Fruit fly (Drosophila melanogaster): ENCODE results near the gene Rpp20.

The Rpp20 gene

dm6 chrX:19744003-19744488 is at the start of gene Rpp20, which contains the start of the genes CG18809, COX6B and CG33932:
Rpp20 (plus strand) TSS chrX:19744431.
CG18809 (minus strand) TSS chrX:19744335.
COX6B (minus strand) TSS chrX:19744335.
CG33932 (plus strand) TSS chrX:19744431.
- no peak for TF ChIP-seq CG10348 (GFP tag; IDR thresholded peaks at IDR 0.05)
- TF ChIP-seq CG17806 (tag; optimal IDR thresholded peaks at IDR 0.05): peak; percentile 11
- TF ChIP-seq Pif1B (GFP tag; optimal IDR thresholded peaks at IDR 0.05): no peak
- no peak for TF ChIP-seq CG32121 (GFP tag; IDR thresholded peaks at IDR 0.05)
- peak; percentile 22 for TF ChIP-seq EcR (GFP tag; optimal IDR thresholded peaks at IDR 0.05)
- no peak for TF ChIP-seq CG8301 (tag; optimal IDR thresholded peaks at IDR 0.05)
- no peak for TF ChIP-seq CG14655 (GFP tag; optimal IDR thresholded peaks at IDR 0.05)
- TF ChIP-seq Pif1A (GFP tag; optimal IDR thresholded peaks at IDR 0.05): no peak
- TF ChIP-seq D1 (tag; optimal IDR thresholded peaks at IDR 0.05): no peak
- TF ChIP-seq Ets98B (GFP tag; IDR thresholded peaks at IDR 0.05): peak; percentile 46; the same call in 1 of the 2 replicates
- TF ChIP-seq CG34367 (tag; optimal IDR thresholded peaks at IDR 0.05): no peak
- peak; percentile 21; the same call in 1 of the 3 replicates for TF ChIP-seq CG4496 (GFP tag; IDR thresholded peaks at IDR 0.05)
- no peak for TF ChIP-seq CG13204 (GFP tag; optimal IDR thresholded peaks at IDR 0.05)
- peak; percentile 25 for TF ChIP-seq CG8159 (tag; optimal IDR thresholded peaks at IDR 0.05)
- peak; percentile 37 for TF ChIP-seq Snoo (tag; optimal IDR thresholded peaks at IDR 0.05)
- TF ChIP-seq CG15710 (tag; optimal IDR thresholded peaks at IDR 0.05): peak; percentile 25
- no peak for TF ChIP-seq CG9948 (tag; optimal IDR thresholded peaks at IDR 0.05)
- TF ChIP-seq fd96Ca (GFP tag; IDR thresholded peaks at IDR 0.05): peak; percentile 68
- TF ChIP-seq rn (GFP tag; IDR thresholded peaks at IDR 0.05): no peak
- peak; percentile 38; the same call in 1 of the 2 replicates for TF ChIP-seq CG12605 (GFP tag; IDR thresholded peaks at IDR 0.05)
- peak; percentile 7 for TF ChIP-seq gl (tag; optimal IDR thresholded peaks at IDR 0.05)

dm6 chrX:19694792-19695558 is 49.3 kb upstream of the Rpp20 start, which contains the start of gene CG14229:
CG14229 (minus strand) TSS chrX:19695250.
- TF ChIP-seq CG12605 (GFP tag; IDR thresholded peaks at IDR 0.05) (peak; percentile 18; the same call in 1 of the 2 replicates), EcR (GFP tag; optimal IDR thresholded peaks at IDR 0.05) (no peak), Ets98B (GFP tag; IDR thresholded peaks at IDR 0.05) (0 out of 2 replicates have a peak, but pooled peaks have one; percentile 45), Pif1A (GFP tag; optimal IDR thresholded peaks at IDR 0.05) (peak; percentile 3), CG10348 (GFP tag; IDR thresholded peaks at IDR 0.05) (no peak), CG17806 (tag; optimal IDR thresholded peaks at IDR 0.05) (peak; percentile 12), CG4496 (GFP tag; IDR thresholded peaks at IDR 0.05) (peak; percentile 79), CG15710 (tag; optimal IDR thresholded peaks at IDR 0.05) (peak; percentile 7), Pif1B (GFP tag; optimal IDR thresholded peaks at IDR 0.05) (peak; percentile 22), Snoo (tag; optimal IDR thresholded peaks at IDR 0.05) (peak; percentile 15), D1 (tag; optimal IDR thresholded peaks at IDR 0.05) (no peak), CG8301 (tag; optimal IDR thresholded peaks at IDR 0.05) (peak; percentile 18)

DNA sequence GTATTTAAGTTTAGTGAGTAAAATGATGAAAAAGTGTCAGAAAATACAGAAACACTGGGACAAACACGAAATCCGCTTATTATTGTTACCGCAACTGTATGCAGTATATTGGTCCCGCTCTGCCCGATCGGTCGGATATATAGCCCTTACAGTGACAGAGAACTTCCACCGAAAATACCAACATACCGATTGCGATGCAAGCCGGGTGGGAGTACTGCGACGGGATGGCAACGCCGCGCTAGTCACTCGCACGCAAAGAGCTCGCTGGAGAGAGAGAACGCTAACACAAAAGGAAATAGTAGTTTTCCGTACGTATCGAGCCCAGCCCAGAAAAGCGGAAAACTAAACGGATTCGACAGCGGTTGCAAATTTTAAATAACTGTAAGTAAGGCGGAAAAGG is 47.4 kb upstream of the Rpp20 start, which contains the start of gene Cdc42:
Gene Cdc42, plus strand, starts transcription at position 247 of the 400 bp plus-strand sequence.
- TF ChIP-seq CG8301 (tag; optimal IDR thresholded peaks at IDR 0.05) (no peak), rn (GFP tag; IDR thresholded peaks at IDR 0.05) (no peak), CG17806 (tag; optimal IDR thresholded peaks at IDR 0.05) (no peak), CG4496 (GFP tag; IDR thresholded peaks at IDR 0.05) (peak; percentile 42; the same call in 1 of the 3 replicates)

DNA sequence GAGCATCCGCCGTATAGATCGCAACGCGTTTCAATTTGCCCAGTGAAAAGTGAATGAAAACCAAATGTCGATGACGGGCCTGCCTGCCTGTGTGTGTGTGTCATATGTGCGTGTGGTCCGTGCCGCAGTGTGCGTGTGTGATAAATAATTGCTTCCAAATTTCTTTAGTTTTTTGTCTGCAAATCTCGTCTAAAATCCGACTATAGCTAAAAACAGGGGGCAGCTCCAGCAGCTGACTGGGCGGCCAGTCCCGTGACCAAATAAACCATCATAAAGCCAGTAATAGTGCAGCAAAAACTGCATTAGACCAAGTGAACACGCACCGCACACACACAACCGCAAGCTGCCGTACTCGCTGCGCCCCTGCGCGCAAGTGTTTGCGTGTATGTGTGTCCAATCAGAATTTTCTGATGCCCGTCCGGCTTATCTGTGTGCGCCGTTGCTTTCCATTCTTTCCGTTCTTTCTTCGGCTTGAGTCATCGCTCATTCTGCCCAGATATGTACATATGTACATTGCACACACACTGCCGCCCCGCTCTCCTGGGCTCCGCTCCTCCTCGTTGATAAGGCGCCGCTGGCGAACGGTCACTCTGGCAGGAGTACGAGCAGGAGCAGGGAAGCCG is 46.9 kb upstream of the Rpp20 start:
- TF ChIP-seq CG32121 (GFP tag; IDR thresholded peaks at IDR 0.05) (no peak), fd96Ca (GFP tag; IDR thresholded peaks at IDR 0.05) (0 out of 3 replicates have a peak, but pooled peaks have one; percentile 23), CG4496 (GFP tag; IDR thresholded peaks at IDR 0.05) (0 out of 3 replicates have a peak, but pooled peaks have one; percentile 17), CG34367 (tag; optimal IDR thresholded peaks at IDR 0.05) (no peak)

dm6 chrX:19701611-19702010 is 42.6 kb upstream of the Rpp20 start, which contains the start of gene Tcs4:
Tcs4 (minus strand) TSS chrX:19701755.
- TF ChIP-seq gl (tag; optimal IDR thresholded peaks at IDR 0.05) (no peak), Pif1A (GFP tag; optimal IDR thresholded peaks at IDR 0.05) (no peak), Ets98B (GFP tag; IDR thresholded peaks at IDR 0.05) (peak; percentile 34; the same call in 1 of the 2 replicates), Pif1B (GFP tag; optimal IDR thresholded peaks at IDR 0.05) (no peak)

- TF ChIP-seq Pif1B (GFP tag; optimal IDR thresholded peaks at IDR 0.05) (no peak), CG15710 (tag; optimal IDR thresholded peaks at IDR 0.05) (peak; percentile 5), CG14655 (GFP tag; optimal IDR thresholded peaks at IDR 0.05) (no peak), CG4496 (GFP tag; IDR thresholded peaks at IDR 0.05) (no peak)
Measured at dm6 chrX:19704083-19704482, 40.1 kb upstream of the Rpp20 start, which contains the start of the genes CG14230 and CG14232. CG14230 (plus strand) TSS chrX:19704176. CG14232 (minus strand) TSS chrX:19704259.

Data from whole organism, pupa.